Fruit fly (Drosophila melanogaster) whole organism, embryonic: ENCODE data around the gene mRpS18B.

ENCODE experiments used
- Aef1 ChIP-seq: fragments of 200-800 bp; sonication (Bioruptor generic); IDR thresholded peaks from 3 replicates; pipeline ENCODE4 v1.3.6; 2022; ENCODE audit warnings: missing biosample characterization, missing genetic modification characterization
- Asciz ChIP-seq: fragments of 200-800 bp; sonication (Bioruptor generic); optimal IDR thresholded peaks from 2 replicates; lab custom pipeline; 2017; ENCODE audit warnings: missing biosample characterization, mild to moderate bottlenecking, missing genetic modification characterization, missing genetic modification reagents
- Awh ChIP-seq: fragments of 200-800 bp; sonication (Bioruptor generic); IDR thresholded peaks from 2 replicates; pipeline ENCODE4, ENCODE4 v1.3.6; 2022; ENCODE audit warnings: missing biosample characterization, missing genetic modification characterization
- B-H2 ChIP-seq: fragments of 200-800 bp; sonication (Bioruptor generic); optimal IDR thresholded peaks from 2 replicates; lab custom pipeline; 2018; ENCODE audit warnings: missing biosample characterization, mild to moderate bottlenecking, missing genetic modification characterization
- BEAF-32 ChIP-seq: fragments of 200-800 bp; sonication (Bioruptor generic); optimal IDR thresholded peaks from 3 replicates; lab custom pipeline; 2017; ENCODE audit warnings: missing biosample characterization, missing genetic modification characterization, mild to moderate bottlenecking, moderate library complexity, missing genetic modification reagents
- CG10209 ChIP-seq: fragments of 200-800 bp; sonication (Bioruptor generic); optimal IDR thresholded peaks from 3 replicates; lab custom pipeline; 2017; ENCODE audit warnings: missing biosample characterization, mild to moderate bottlenecking, missing genetic modification characterization, missing genetic modification reagents
- CG11504 ChIP-seq: fragments of 200-800 bp; sonication (Bioruptor generic); optimal IDR thresholded peaks from 3 replicates; lab custom pipeline; 2019; ENCODE audit warnings: missing biosample characterization, mild to moderate bottlenecking, missing genetic modification characterization, moderate library complexity
- CG12236 ChIP-seq: fragments of 200-800 bp; sonication (Bioruptor generic); optimal IDR thresholded peaks from 2 replicates; lab custom pipeline; 2016; ENCODE audit warnings: missing biosample characterization, missing genetic modification characterization
- CG14014 ChIP-seq: fragments of 200-800 bp; sonication (Bioruptor generic); IDR thresholded peaks from 2 replicates; pipeline ENCODE4 v1.3.6; 2022; ENCODE audit warnings: missing biosample characterization, missing genetic modification characterization
- CG15269 ChIP-seq: fragments of 200-800 bp; sonication (Bioruptor generic); optimal IDR thresholded peaks from 2 replicates; lab custom pipeline; 2018; ENCODE audit warnings: missing biosample characterization, mild to moderate bottlenecking, missing genetic modification characterization, moderate library complexity
- CG15514 ChIP-seq: fragments of 200-800 bp; sonication (Bioruptor generic); optimal IDR thresholded peaks from 3 replicates; lab custom pipeline; 2017; ENCODE audit warnings: missing biosample characterization, missing genetic modification characterization, mild to moderate bottlenecking, moderate library complexity, missing genetic modification reagents
- CG16813 ChIP-seq: fragments of 200-800 bp; sonication (Bioruptor generic); IDR thresholded peaks from 3 replicates; pipeline ENCODE4 v1.3.6; 2022; ENCODE audit warnings: missing biosample characterization, missing genetic modification characterization; ENCODE audit not compliant: partially characterized antibody
- CG16863 ChIP-seq: fragments of 200-800 bp; sonication (Bioruptor generic); optimal IDR thresholded peaks from 3 replicates; lab custom pipeline; 2016; ENCODE audit warnings: missing biosample characterization, missing genetic modification characterization
- CG2129 ChIP-seq: fragments of 200-800 bp; sonication (Bioruptor generic); IDR thresholded peaks from 2 replicates; pipeline ENCODE4 v1.3.6; 2022; ENCODE audit warnings: missing biosample characterization, missing genetic modification characterization; ENCODE audit not compliant: partially characterized antibody
- CG31441 ChIP-seq: fragments of 200-800 bp; sonication (Bioruptor generic); IDR thresholded peaks from 2 replicates; pipeline ENCODE4 v1.3.6; 2022; ENCODE audit warnings: missing biosample characterization, missing genetic modification characterization
- CG33557 ChIP-seq: fragments of 200-800 bp; sonication (Bioruptor generic); optimal IDR thresholded peaks from 2 replicates; lab custom pipeline; 2019; ENCODE audit warnings: missing biosample characterization, mild to moderate bottlenecking, missing genetic modification characterization, moderate library complexity
- CG4854 ChIP-seq: fragments of 200-800 bp; sonication (Bioruptor generic); optimal IDR thresholded peaks from 2 replicates; lab custom pipeline; 2016; ENCODE audit warnings: missing biosample characterization, missing genetic modification characterization, inconsistent platforms
- CG6254 ChIP-seq: fragments of 200-800 bp; sonication (Bioruptor generic); optimal IDR thresholded peaks from 3 replicates; lab custom pipeline; 2017; ENCODE audit warnings: mild to moderate bottlenecking, missing biosample characterization, missing genetic modification reagents, missing genetic modification characterization
- CG9817 ChIP-seq: fragments of 200-800 bp; sonication (Bioruptor generic); optimal IDR thresholded peaks from 2 replicates; lab custom pipeline; 2018; ENCODE audit warnings: missing biosample characterization, mild to moderate bottlenecking, missing genetic modification characterization, moderate library complexity
- CG9876 ChIP-seq: fragments of 200-800 bp; sonication (Bioruptor generic); optimal IDR thresholded peaks from 2 replicates; lab custom pipeline; 2016; ENCODE audit warnings: missing biosample characterization, missing genetic modification characterization
- Camta ChIP-seq: fragments of 200-800 bp; sonication (Bioruptor generic); optimal IDR thresholded peaks from 2 replicates; lab custom pipeline; 2016; ENCODE audit warnings: missing biosample characterization, missing genetic modification characterization
- D ChIP-seq, 2 experiments: fragments of 200-800 bp in 1 of 2; fragments of >200 bp in 1 of 2; sonication (Bioruptor generic) in 1 of 2; optimal IDR thresholded peaks; 2 replicates in 1 of 2; 3 replicates in 1 of 2; lab custom pipeline; 2017; ENCODE audit warnings: mild to moderate bottlenecking in 1 of 2, missing biosample characterization in 1 of 2, missing genetic modification characterization in 1 of 2, missing genetic modification reagents in 1 of 2
- Dbx ChIP-seq: fragments of 200-800 bp; sonication (Bioruptor generic); IDR thresholded peaks from 3 replicates; pipeline ENCODE4 v1.3.6; 2022; ENCODE audit warnings: missing biosample characterization, missing genetic modification characterization
- Dip2 ChIP-seq: fragments of 200-800 bp; sonication (Bioruptor generic); IDR thresholded peaks from 2 replicates; pipeline ENCODE4 v1.3.6; 2022; ENCODE audit warnings: missing biosample characterization, missing genetic modification characterization
- Eip74EF ChIP-seq, 2 experiments: fragments of 200-800 bp in 1 of 2; fragments of >200 bp in 1 of 2; sonication (Bioruptor generic) in 1 of 2; optimal IDR thresholded peaks; 2 replicates each; lab custom pipeline; 2017 to 2019; ENCODE audit warnings: missing biosample characterization in 2 of 2, missing genetic modification characterization in 2 of 2, mild to moderate bottlenecking in 1 of 2, moderate library complexity in 1 of 2
- Fer3 ChIP-seq: fragments of 200-800 bp; sonication (Bioruptor generic); optimal IDR thresholded peaks from 2 replicates; lab custom pipeline; 2018; ENCODE audit warnings: missing biosample characterization, mild to moderate bottlenecking, missing genetic modification characterization, moderate library complexity
- Kr ChIP-seq: fragments of 200-800 bp; sonication (Bioruptor generic); optimal IDR thresholded peaks from 2 replicates; lab custom pipeline; 2017; ENCODE audit warnings: missing biosample characterization, mild to moderate bottlenecking, missing genetic modification characterization
- MESR4 ChIP-seq: fragments of 200-800 bp; sonication (Bioruptor generic); optimal IDR thresholded peaks from 2 replicates; lab custom pipeline; 2018; ENCODE audit warnings: missing biosample characterization, mild to moderate bottlenecking, missing genetic modification characterization, moderate library complexity
- Med ChIP-seq: fragments of 200-800 bp; sonication (Bioruptor generic); peaks from one replicate; lab custom pipeline; 2016; ENCODE audit warnings: missing biosample characterization, missing genetic modification characterization, mild to moderate bottlenecking, inconsistent platforms, moderate library complexity
- Nf-YA ChIP-seq: fragments of 200-800 bp; sonication (Bioruptor generic); IDR thresholded peaks from 2 replicates; pipeline ENCODE4 v1.3.6; 2022; ENCODE audit warnings: missing biosample characterization, missing genetic modification characterization
- Nf-YC ChIP-seq: fragments of 200-800 bp; optimal IDR thresholded peaks from 3 replicates; lab custom pipeline; 2019; ENCODE audit warnings: missing biosample characterization, mild to moderate bottlenecking, missing genetic modification characterization, moderate library complexity
- exex ChIP-seq: fragments of 200-800 bp; sonication (Bioruptor generic); optimal IDR thresholded peaks from 4 replicates; lab custom pipeline; 2018; ENCODE audit warnings: missing biosample characterization, mild to moderate bottlenecking, missing genetic modification characterization, moderate library complexity
- fd3F ChIP-seq: fragments of 200-800 bp; sonication (Bioruptor generic); optimal IDR thresholded peaks from 2 replicates; lab custom pipeline; 2018; ENCODE audit warnings: missing biosample characterization, mild to moderate bottlenecking, missing genetic modification characterization, moderate library complexity
- gcm ChIP-seq: fragments of 200-800 bp; sonication (Bioruptor generic); optimal IDR thresholded peaks from 2 replicates; lab custom pipeline; 2019; ENCODE audit warnings: missing biosample characterization, mild to moderate bottlenecking, missing genetic modification characterization, moderate library complexity
- gem ChIP-seq: fragments of 200-800 bp; sonication (Bioruptor generic); optimal IDR thresholded peaks from 2 replicates; lab custom pipeline; 2019; ENCODE audit warnings: missing biosample characterization, mild to moderate bottlenecking, missing genetic modification characterization, moderate library complexity
- hth ChIP-seq: fragments of >200 bp; optimal IDR thresholded peaks from 2 replicates; lab custom pipeline; 2017; ENCODE audit warnings: inconsistent platforms
- nerfin-2 ChIP-seq: fragments of 200-800 bp; sonication (Bioruptor generic); IDR thresholded peaks from 2 replicates; pipeline ENCODE4 v1.3.6; 2022; ENCODE audit warnings: missing biosample characterization, missing genetic modification characterization; ENCODE audit not compliant: partially characterized antibody
- onecut ChIP-seq: fragments of 200-800 bp; sonication (Bioruptor generic); IDR thresholded peaks from 2 replicates; pipeline ENCODE4 v1.3.6; 2022; ENCODE audit warnings: missing biosample characterization, missing genetic modification characterization
- sens-2 ChIP-seq: fragments of 200-800 bp; sonication (Bioruptor generic); IDR thresholded peaks from 2 replicates; pipeline ENCODE4 v1.3.6; 2022; ENCODE audit warnings: missing biosample characterization, missing genetic modification characterization
- seq ChIP-seq: fragments of 200-800 bp; sonication (Bioruptor generic); IDR thresholded peaks from 2 replicates; pipeline ENCODE4 v1.3.6; 2022; ENCODE audit warnings: missing biosample characterization, missing genetic modification characterization
- sob ChIP-seq: fragments of 200-800 bp; sonication (Bioruptor generic); IDR thresholded peaks from 2 replicates; pipeline ENCODE4 v1.3.6; 2022; ENCODE audit warnings: missing biosample characterization, missing genetic modification characterization
- sqz ChIP-seq: fragments of 200-800 bp; sonication (Bioruptor generic); optimal IDR thresholded peaks from 3 replicates; lab custom pipeline; 2018; ENCODE audit warnings: missing biosample characterization, mild to moderate bottlenecking, missing genetic modification characterization
- trem ChIP-seq: fragments of 200-800 bp; optimal IDR thresholded peaks from 3 replicates; lab custom pipeline; 2019; ENCODE audit warnings: missing biosample characterization, mild to moderate bottlenecking, missing genetic modification characterization, moderate library complexity
- ttk ChIP-seq: fragments of 200-800 bp; sonication (Bioruptor generic); IDR thresholded peaks from 2 replicates; pipeline ENCODE4 v2.1.2; 2022; ENCODE audit warnings: missing biosample characterization, missing genetic modification characterization
- unpg ChIP-seq: fragments of 200-800 bp; sonication (Bioruptor generic); optimal IDR thresholded peaks from 3 replicates; lab custom pipeline; 2018; ENCODE audit warnings: missing biosample characterization, mild to moderate bottlenecking, missing genetic modification characterization, moderate library complexity

Gene mRpS18B

DNA sequence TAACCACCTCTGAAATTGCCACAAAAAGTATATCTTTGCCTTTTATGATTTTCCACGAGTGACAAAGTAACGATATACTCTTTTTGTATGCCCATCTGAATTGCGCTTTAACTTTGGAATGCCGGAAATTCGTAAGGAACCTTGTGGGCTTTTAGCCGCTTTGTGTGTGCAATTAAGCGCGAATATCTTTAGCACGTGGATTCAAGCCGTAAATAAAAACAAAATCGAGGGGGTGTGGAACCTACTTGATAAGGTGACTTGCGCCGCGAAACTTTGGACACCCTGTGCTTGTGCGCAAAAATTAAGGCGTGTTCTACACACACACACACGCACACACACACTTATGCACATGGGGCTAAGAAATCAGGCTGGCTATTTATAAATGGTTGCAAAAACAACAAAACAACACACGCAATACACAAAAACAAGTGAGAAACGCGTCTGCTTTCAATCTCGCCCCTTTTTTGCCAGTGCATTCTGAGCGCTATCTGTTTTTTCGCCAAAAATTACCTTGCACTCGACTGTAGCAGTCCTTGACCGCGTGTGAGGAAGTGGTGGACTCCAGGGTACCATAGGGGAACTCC, 12.9 kb downstream of the mRpS18B start (continued):
- TF ChIP-seq trem (tag; lab: Kevin White, UChicago) (no peak), Kr (GFP tag; lab: Kevin White, UChicago) (no peak), Awh (GFP tag; lab: Robert Waterston, UW) (no peak), CG14014 (GFP tag; lab: Robert Waterston, UW) (0 out of 2 replicates have a peak, but pooled peaks have one; percentile 7), D (optimal IDR thresholded peaks at IDR 0.05; lab: Kevin White, UChicago) (no peak), D (GFP tag; optimal IDR thresholded peaks at IDR 0.05; lab: Kevin White, UChicago) (no peak), Dbx (GFP tag; lab: Robert Waterston, UW) (0 out of 3 replicates have a peak, but pooled peaks have one; percentile 12), sob (GFP tag; lab: Robert Waterston, UW) (no peak)

DNA sequence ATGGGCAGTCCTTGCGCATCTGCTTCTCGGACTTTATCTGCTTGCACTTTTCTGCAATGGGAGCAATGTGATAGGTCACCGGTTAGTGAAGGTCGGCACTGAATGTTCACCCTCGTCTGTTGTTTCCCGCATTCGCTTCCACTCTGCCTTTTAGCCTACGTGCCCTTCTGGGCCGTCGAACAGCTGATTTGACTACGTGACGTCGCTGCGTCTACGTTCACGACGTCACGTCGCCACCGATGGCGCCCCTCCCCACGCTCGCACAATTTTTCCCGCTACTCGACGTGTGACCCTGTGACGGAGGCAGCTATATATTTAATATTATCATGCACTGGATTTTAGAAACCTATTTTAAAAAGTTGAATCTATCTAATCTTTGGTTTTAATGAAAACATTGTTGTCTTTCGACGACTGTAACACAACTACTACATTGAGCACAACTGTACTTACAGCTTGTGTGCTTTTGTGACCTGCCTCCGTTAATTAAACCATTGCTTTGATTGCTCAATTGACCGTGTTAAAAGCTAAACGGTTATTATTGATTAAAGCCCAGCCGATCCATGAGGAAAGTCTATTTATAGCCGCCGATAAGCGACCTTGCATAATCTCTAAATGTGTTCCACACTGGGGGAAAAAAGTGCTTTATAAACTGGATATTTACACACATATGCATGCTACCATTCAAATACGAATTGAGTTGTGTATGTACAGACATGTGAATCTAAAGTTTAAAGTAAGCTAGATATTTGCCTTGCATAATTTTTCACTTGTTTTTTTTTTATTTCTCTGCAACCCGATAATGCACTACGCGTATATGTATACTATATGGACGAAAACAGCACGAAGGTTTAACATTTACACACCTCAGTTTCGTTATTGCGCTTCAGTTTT, 13.8 kb downstream of the mRpS18B start:
- TF ChIP-seq CG9876 (GFP tag; lab: Kevin White, UChicago) (no peak), CG33557 (GFP tag; lab: Kevin White, UChicago) (no peak), CG16813 (GFP tag; lab: Robert Waterston, UW) (0 out of 3 replicates have a peak, but pooled peaks have one; percentile 28), Camta (GFP tag; lab: Kevin White, UChicago) (peak; percentile 1), Dip2 (GFP tag; lab: Robert Waterston, UW) (no peak), CG12236 (GFP tag; lab: Kevin White, UChicago) (no peak), CG10209 (GFP tag; lab: Kevin White, UChicago) (no peak), hth (lab: Kevin White, UChicago) (no peak), nerfin-2 (GFP tag; lab: Robert Waterston, UW) (no peak), B-H2 (GFP tag; lab: Kevin White, UChicago) (no peak), BEAF-32 (no peak), CG9817 (peak; percentile 19), CG31441 (GFP tag; lab: Robert Waterston, UW) (no peak), CG4854 (no peak), Fer3 (tag; lab: Kevin White, UChicago) (peak; percentile 28), Med (GFP tag; lab: Kevin White, UChicago) (peak; percentile 81), fd3F (GFP tag; lab: Kevin White, UChicago) (no peak), gcm (GFP tag; lab: Kevin White, UChicago) (no peak), Nf-YA (GFP tag; lab: Robert Waterston, UW) (0 out of 2 replicates have a peak, but pooled peaks have one; percentile 24), unpg (GFP tag; lab: Kevin White, UChicago) (peak; percentile 21), CG15514 (no peak), CG15269 (tag; lab: Kevin White, UChicago) (peak; percentile 7), onecut (no peak), gem (tag; lab: Kevin White, UChicago) (peak; percentile 45), MESR4 (GFP tag; lab: Kevin White, UChicago) (no peak), CG6254 (GFP tag; lab: Kevin White, UChicago) (peak; percentile 16), Asciz (GFP tag; lab: Kevin White, UChicago) (peak; percentile 36), Aef1 (GFP tag; lab: Robert Waterston, UW) (no peak), seq (GFP tag; lab: Robert Waterston, UW) (0 out of 2 replicates have a peak, but pooled peaks have one; percentile 28), exex (peak; percentile 77), CG16863 (GFP tag; lab: Kevin White, UChicago) (no peak), Eip74EF (GFP tag; optimal IDR thresholded peaks at IDR 0.05; lab: Kevin White, UChicago) (no peak), sqz (GFP tag; lab: Kevin White, UChicago) (peak; percentile 13), sens-2 (GFP tag; lab: Robert Waterston, UW) (no peak), ttk (GFP tag; lab: Robert Waterston, UW) (no peak), CG11504 (peak; percentile 33), Nf-YC (tag; lab: Kevin White, UChicago) (no peak), CG2129 (no peak)
